Worm (Caenorhabditis elegans) whole organism, early embryonic: ENCODE results near the gene fbxb-44.

Experiments used
- ama-1 ChIP-seq: fragments of 150-350 bp; optimal IDR thresholded peaks from 2 replicates; lab custom pipeline; 2014
- ceh-13 ChIP-seq: fragments of 200-800 bp; sonication (Bioruptor generic); optimal IDR thresholded peaks from 2 replicates; lab custom pipeline; 2018; ENCODE audit warnings: mild to moderate bottlenecking, missing genetic modification characterization, missing compliant biosample characterization
- ceh-36 ChIP-seq: sonication (generic microtip); optimal IDR thresholded peaks from 2 replicates; lab custom pipeline; 2016; ENCODE audit warnings: missing genetic modification characterization, inconsistent platforms, missing compliant biosample characterization
- sea-1 ChIP-seq: fragments of 200-800 bp; sonication (Bioruptor generic); conservative IDR thresholded peaks from 2 replicates; pipeline ENCODE4 v1.3.6; 2022; ENCODE audit warnings: missing genetic modification characterization, missing compliant biosample characterization

DNA sequence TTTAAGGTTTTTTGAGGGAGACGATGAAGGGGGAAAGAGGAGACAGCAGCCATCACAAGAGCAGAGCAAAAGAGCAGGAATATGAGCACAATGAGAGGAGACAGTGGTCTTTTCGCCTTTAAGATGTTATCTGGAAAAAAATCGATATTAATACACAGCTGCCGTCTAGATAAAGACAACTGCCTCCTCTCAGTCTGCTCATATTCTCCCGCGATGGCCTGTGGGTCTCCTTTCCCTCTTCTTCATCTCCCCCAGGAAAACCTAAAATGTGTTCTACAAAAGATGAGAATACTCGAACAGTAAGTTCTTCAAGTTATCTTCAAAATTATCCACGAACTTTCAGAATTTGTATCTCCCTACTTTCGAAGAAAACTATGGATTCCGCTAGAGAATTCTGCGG is 11.8 kb downstream of the fbxb-44 start, which contains the start of the genes fbxb-52 and fbxb-51:
- TF ChIP-seq ama-1 (lab: Kevin White, UChicago) (no peak), ceh-13 (GFP tag; lab: Kevin White, UChicago) (no peak), ceh-36 (no peak), sea-1 (GFP tag; lab: Robert Waterston, UW) (no peak)
